Worm (Caenorhabditis elegans) whole organism, midembryonic: ENCODE measurements around the gene Y116F11A.6.
A peak's percentile ranks its signal among the peaks of the same experiment; 100 is the strongest.

Experiments used
- T22C8.4 ChIP-seq: fragments of 200-800 bp; sonication (Bioruptor generic); IDR thresholded peaks from 2 replicates; pipeline ENCODE4 v1.3.6; 2022; ENCODE audit warnings: missing genetic modification characterization, missing compliant biosample characterization
- cog-1 ChIP-seq: sonication (generic microtip); optimal IDR thresholded peaks from 2 replicates; lab custom pipeline; 2016; ENCODE audit warnings: missing genetic modification characterization, missing compliant biosample characterization
- flt-1 ChIP-seq: fragments of 200-800 bp; sonication (Bioruptor generic); IDR thresholded peaks from 2 replicates; pipeline ENCODE4 v1.3.6; 2022; ENCODE audit warnings: missing genetic modification characterization, missing compliant biosample characterization
- klf-2 ChIP-seq: fragments of 200-800 bp; sonication (Bioruptor generic); conservative IDR thresholded peaks from 2 replicates; pipeline ENCODE4 v1.3.6; 2022; ENCODE audit warnings: missing genetic modification reagents, missing genetic modification characterization, missing compliant biosample characterization
- med-1 ChIP-seq: sonication (generic microtip); optimal IDR thresholded peaks from 2 replicates; lab custom pipeline; 2017; ENCODE audit warnings: missing genetic modification characterization, mild to moderate bottlenecking, missing compliant biosample characterization, antibody characterized with exemption, missing genetic modification reagents; ENCODE audit not compliant: insufficient read depth
- ref-1 ChIP-seq: fragments of 200-800 bp; sonication (Bioruptor generic); conservative IDR thresholded peaks from 2 replicates; pipeline ENCODE4 v1.3.6; 2022; ENCODE audit warnings: missing genetic modification reagents, missing genetic modification characterization, missing compliant biosample characterization
- tab-1 ChIP-seq: fragments of 200-800 bp; sonication (Bioruptor generic); IDR thresholded peaks from 2 replicates; pipeline ENCODE4 v1.3.6; 2022; ENCODE audit warnings: missing genetic modification characterization, missing compliant biosample characterization
- ztf-23 ChIP-seq: fragments of 200-800 bp; sonication (Bioruptor generic); IDR thresholded peaks from 2 replicates; pipeline ENCODE4 v1.3.6; 2022; ENCODE audit warnings: missing genetic modification reagents, missing genetic modification characterization, missing compliant biosample characterization
- ztf-29 ChIP-seq: fragments of 200-800 bp; sonication (Bioruptor generic); IDR thresholded peaks from 2 replicates; pipeline ENCODE4 v1.3.6; 2022; ENCODE audit warnings: missing genetic modification reagents, missing genetic modification characterization, missing compliant biosample characterization

Y116F11A.6 gene

ce11 chrV:19743794-19744193 lies 24.4 kb downstream of the Y116F11A.6 start:
- TF ChIP-seq klf-2 (GFP tag; lab: Robert Waterston, UW): no peak
- no peak for TF ChIP-seq ref-1 (GFP tag; lab: Robert Waterston, UW)

- TF ChIP-seq tab-1 (no peak), med-1 (GFP tag; lab: Kevin White, UChicago) (no peak), cog-1 (tag; lab: Kevin White, UChicago) (no peak), klf-2 (GFP tag; lab: Robert Waterston, UW) (no peak), T22C8.4 (peak; percentile 59; the same call in 1 of the 2 replicates), ztf-29 (no peak)
These were observed 24.9 kb downstream of the Y116F11A.6 start for ce11 chrV:19744210-19744609.

- TF ChIP-seq ref-1 (GFP tag; lab: Robert Waterston, UW): no peak
- no peak for TF ChIP-seq flt-1 (GFP tag; lab: Robert Waterston, UW)
- TF ChIP-seq T22C8.4: no peak
- TF ChIP-seq med-1 (GFP tag; lab: Kevin White, UChicago): no peak
- TF ChIP-seq klf-2 (GFP tag; lab: Robert Waterston, UW): no peak
- no peak for TF ChIP-seq tab-1
These were observed 26.5 kb downstream of the Y116F11A.6 start, which contains the start of gene W04E12.5 for ce11 chrV:19745852-19746251. W04E12.5 (plus strand) TSS chrV:19746152.

ce11 chrV:19747144-19747543 lies 27.8 kb downstream of the Y116F11A.6 start:
- no peak for TF ChIP-seq cog-1 (tag; lab: Kevin White, UChicago)
- TF ChIP-seq ztf-29: no peak
- TF ChIP-seq T22C8.4: no peak
- TF ChIP-seq klf-2 (GFP tag; lab: Robert Waterston, UW): no peak
- TF ChIP-seq ztf-23: no peak
- TF ChIP-seq flt-1 (GFP tag; lab: Robert Waterston, UW): no peak
- TF ChIP-seq med-1 (GFP tag; lab: Kevin White, UChicago): no peak
- TF ChIP-seq tab-1: no peak
- TF ChIP-seq ref-1 (GFP tag; lab: Robert Waterston, UW): no peak

- no peak for TF ChIP-seq ref-1 (GFP tag; lab: Robert Waterston, UW)
- no peak for TF ChIP-seq ztf-29
- TF ChIP-seq tab-1: no peak
- TF ChIP-seq flt-1 (GFP tag; lab: Robert Waterston, UW): no peak
- TF ChIP-seq T22C8.4: no peak
- TF ChIP-seq ztf-23: no peak
- no peak for TF ChIP-seq med-1 (GFP tag; lab: Kevin White, UChicago)
- no peak for TF ChIP-seq klf-2 (GFP tag; lab: Robert Waterston, UW)
- no peak for TF ChIP-seq cog-1 (tag; lab: Kevin White, UChicago)
These were observed 31.8 kb downstream of the Y116F11A.6 start, which contains the start of gene clec-49 for ce11 chrV:19751124-19751523. clec-49 (minus strand) TSS chrV:19751226.

- no peak for TF ChIP-seq flt-1 (GFP tag; lab: Robert Waterston, UW)
- no peak for TF ChIP-seq ztf-29
- no peak for TF ChIP-seq tab-1
- TF ChIP-seq ref-1 (GFP tag; lab: Robert Waterston, UW): no peak
- no peak for TF ChIP-seq T22C8.4
- no peak for TF ChIP-seq ztf-23
- no peak for TF ChIP-seq klf-2 (GFP tag; lab: Robert Waterston, UW)
- no peak for TF ChIP-seq cog-1 (tag; lab: Kevin White, UChicago)
- TF ChIP-seq med-1 (GFP tag; lab: Kevin White, UChicago): no peak
These were observed 33.5 kb downstream of the Y116F11A.6 start for ce11 chrV:19752879-19753278.

ce11 chrV:19754331-19754730 lies 35.0 kb downstream of the Y116F11A.6 start:
- TF ChIP-seq tab-1: no peak
- TF ChIP-seq cog-1 (tag; lab: Kevin White, UChicago): no peak
- no peak for TF ChIP-seq flt-1 (GFP tag; lab: Robert Waterston, UW)
- TF ChIP-seq T22C8.4: no peak
- TF ChIP-seq ztf-23: no peak
- no peak for TF ChIP-seq med-1 (GFP tag; lab: Kevin White, UChicago)
- TF ChIP-seq ztf-29: no peak

ce11 chrV:19755260-19755659 lies 35.9 kb downstream of the Y116F11A.6 start, which contains the start of gene clec-50:
clec-50 (minus strand) TSS chrV:19755368.
- TF ChIP-seq tab-1: no peak
- no peak for TF ChIP-seq T22C8.4
- TF ChIP-seq ztf-29: no peak

ce11 chrV:19756253-19756652 lies 36.9 kb downstream of the Y116F11A.6 start, which contains the start of gene W04E12.9:
W04E12.9 (plus strand) TSS chrV:19756553.
- TF ChIP-seq klf-2 (GFP tag; lab: Robert Waterston, UW): no peak
- TF ChIP-seq cog-1 (tag; lab: Kevin White, UChicago): no peak
- no peak for TF ChIP-seq ztf-23
- TF ChIP-seq flt-1 (GFP tag; lab: Robert Waterston, UW): no peak
- TF ChIP-seq tab-1: no peak
- no peak for TF ChIP-seq ztf-29
- no peak for TF ChIP-seq T22C8.4
- TF ChIP-seq med-1 (GFP tag; lab: Kevin White, UChicago): no peak
- no peak for TF ChIP-seq ref-1 (GFP tag; lab: Robert Waterston, UW)

- no peak for TF ChIP-seq med-1 (GFP tag; lab: Kevin White, UChicago)
- TF ChIP-seq ref-1 (GFP tag; lab: Robert Waterston, UW): no peak
- TF ChIP-seq ztf-29: no peak
- TF ChIP-seq klf-2 (GFP tag; lab: Robert Waterston, UW): no peak
- TF ChIP-seq tab-1: no peak
- TF ChIP-seq ztf-23: no peak
- TF ChIP-seq T22C8.4: no peak
- no peak for TF ChIP-seq flt-1 (GFP tag; lab: Robert Waterston, UW)
- TF ChIP-seq cog-1 (tag; lab: Kevin White, UChicago): no peak
These were observed 39.9 kb downstream of the Y116F11A.6 start for ce11 chrV:19759282-19759681.

- TF ChIP-seq ref-1 (GFP tag; lab: Robert Waterston, UW) (no peak), med-1 (GFP tag; lab: Kevin White, UChicago) (no peak), tab-1 (no peak), T22C8.4 (no peak), ztf-23 (no peak), flt-1 (GFP tag; lab: Robert Waterston, UW) (no peak), klf-2 (GFP tag; lab: Robert Waterston, UW) (no peak), cog-1 (tag; lab: Kevin White, UChicago) (no peak), ztf-29 (no peak)
These were observed 41.4 kb downstream of the Y116F11A.6 start, which contains the start of gene M162.5 for ce11 chrV:19760751-19761150. M162.5 (plus strand) TSS chrV:19761051.
